Fruit fly (Drosophila melanogaster) Kc167 (cell line): ENCODE data around the gene CG32986.

Experiments used
- Myc ChIP-seq: fragments of >200 bp; optimal IDR thresholded peaks from 2 replicates; lab custom pipeline; 2017; ENCODE audit warnings: missing external identifiers
- Sin3A ChIP-seq: fragments of >200 bp; optimal IDR thresholded peaks from 2 replicates; lab custom pipeline; 2018; ENCODE audit warnings: missing external identifiers
- h ChIP-seq: fragments of >200 bp; optimal IDR thresholded peaks from 3 replicates; lab custom pipeline; 2018; ENCODE audit warnings: missing external identifiers
- insv ChIP-seq: fragments of >200 bp; optimal IDR thresholded peaks from 3 replicates; lab custom pipeline; 2018; ENCODE audit warnings: missing external identifiers
- psq ChIP-seq: fragments of >200 bp; optimal IDR thresholded peaks from 2 replicates; lab custom pipeline; 2017; ENCODE audit warnings: missing external identifiers
- ttk ChIP-seq: sonication (Bioruptor generic); optimal IDR thresholded peaks from 2 replicates; lab custom pipeline; 2017; ENCODE audit warnings: missing external identifiers

DNA sequence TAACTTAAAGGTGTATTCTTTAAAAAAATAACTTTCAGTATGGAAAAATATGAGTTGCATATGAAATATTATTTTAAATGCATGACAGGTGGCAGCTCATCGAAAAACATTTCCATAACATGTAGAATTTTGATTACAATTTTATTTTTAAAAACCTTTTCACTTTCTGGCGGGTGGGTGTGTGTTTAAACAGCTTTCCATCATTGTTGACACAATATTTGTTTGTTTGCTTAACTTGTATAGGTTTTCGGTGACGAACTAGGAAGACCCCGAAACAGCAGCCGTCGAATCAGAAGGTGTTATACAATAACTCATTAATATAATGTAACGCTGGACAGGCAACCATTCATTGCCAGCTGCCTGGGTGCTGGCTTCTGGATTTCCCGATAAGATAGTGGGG is 2.7 kb upstream of the CG32986 start:
- TF ChIP-seq insv = no peak
- TF ChIP-seq psq (lab: Kevin White, UChicago) = no peak
- no peak for TF ChIP-seq Myc (lab: Kevin White, UChicago)
- TF ChIP-seq h (lab: Kevin White, UChicago) = no peak
- no peak for TF ChIP-seq ttk (lab: Kevin White, UChicago)
- TF ChIP-seq Sin3A (lab: Kevin White, UChicago) = no peak
